Worm (Caenorhabditis elegans): ENCODE results near the gene sri-4.

The sri-4 gene

ce11 chrV:752679-753333 lies 4.7 kb downstream of the sri-4 start, which contains the start of the genes str-262 and srp-1:
Gene str-262, minus strand, starts transcription at chrV:752779.
Gene srp-1, plus strand, starts transcription at chrV:753283.
- TF ChIP-seq dve-1 (tag; optimal IDR thresholded peaks at IDR 0.05; ENCODE audit: insufficient read depth), result no peak
- no peak for TF ChIP-seq skn-1 (tag; optimal IDR thresholded peaks at IDR 0.05)
- TF ChIP-seq lin-15B (tag; optimal IDR thresholded peaks at IDR 0.05), result no peak
- no peak for TF ChIP-seq ama-1 (optimal IDR thresholded peaks at IDR 0.05)
- no peak for TF ChIP-seq nhr-48 (tag; optimal IDR thresholded peaks at IDR 0.05)
- no peak for TF ChIP-seq spr-3 (GFP tag; optimal IDR thresholded peaks at IDR 0.05)
- no peak for TF ChIP-seq tra-1 (GFP tag; IDR thresholded peaks at IDR 0.05)
- TF ChIP-seq daf-8 (GFP tag; IDR thresholded peaks at IDR 0.05), result no peak
- TF ChIP-seq vab-7 (GFP tag; IDR thresholded peaks at IDR 0.05), result no peak
- no peak for TF ChIP-seq ceh-32 (tag; optimal IDR thresholded peaks at IDR 0.05; ENCODE audit: poor library complexity)
- TF ChIP-seq mdt-29 (GFP tag; IDR thresholded peaks at IDR 0.05), result no peak
- no peak for TF ChIP-seq ceh-44 (GFP tag; IDR thresholded peaks at IDR 0.05)
- no peak for TF ChIP-seq mes-2 (tag; optimal IDR thresholded peaks at IDR 0.05; ENCODE audit: poor library complexity, severe bottlenecking)
- no peak for TF ChIP-seq lin-13 (GFP tag; optimal IDR thresholded peaks at IDR 0.05)

ce11 chrV:756169-756568 lies 8.0 kb downstream of the sri-4 start, which contains the start of gene str-20:
Gene str-20, plus strand, starts transcription at chrV:756469.
- TF ChIP-seq lin-29 (GFP tag; IDR thresholded peaks at IDR 0.05), result no peak
- no peak for TF ChIP-seq tag-97 (GFP tag; IDR thresholded peaks at IDR 0.05)
- TF ChIP-seq F26F4.8 (GFP tag; conservative IDR thresholded peaks at IDR 0.05), result no peak
- TF ChIP-seq daf-16 (GFP tag; optimal IDR thresholded peaks at IDR 0.05), result no peak
- TF ChIP-seq daf-16 (tag; optimal IDR thresholded peaks at IDR 0.05), result no peak
- TF ChIP-seq arid-1 (GFP tag; conservative IDR thresholded peaks at IDR 0.05), result no peak
- TF ChIP-seq fos-1 (tag; optimal IDR thresholded peaks at IDR 0.05), result no peak
- no peak for TF ChIP-seq ces-1 (GFP tag; optimal IDR thresholded peaks at IDR 0.05)
- TF ChIP-seq lir-3 (tag; optimal IDR thresholded peaks at IDR 0.05), result no peak
- no peak for TF ChIP-seq Y5F2A.4 (GFP tag; optimal IDR thresholded peaks at IDR 0.05)
- TF ChIP-seq nhr-237 (tag; optimal IDR thresholded peaks at IDR 0.05), result no peak
- no peak for TF ChIP-seq R02D3.7 (tag; optimal IDR thresholded peaks at IDR 0.05)
- no peak for TF ChIP-seq ceh-20 (GFP tag; IDR thresholded peaks at IDR 0.05)

ce11 chrV:761235-761634 lies 13.1 kb downstream of the sri-4 start, which contains the start of gene C05E4.15:
Gene C05E4.15, minus strand, starts transcription at chrV:761335.
- TF ChIP-seq egl-27 (tag; optimal IDR thresholded peaks at IDR 0.05), result no peak
- no peak for TF ChIP-seq zip-11 (GFP tag; IDR thresholded peaks at IDR 0.05)
- TF ChIP-seq unc-130 (GFP tag; optimal IDR thresholded peaks at IDR 0.05), result no peak
- no peak for TF ChIP-seq R02D3.7 (tag; optimal IDR thresholded peaks at IDR 0.05)
- no peak for TF ChIP-seq spr-1 (tag; optimal IDR thresholded peaks at IDR 0.05)
- TF ChIP-seq Y75B8A.6 (GFP tag; IDR thresholded peaks at IDR 0.05), result no peak
- no peak for TF ChIP-seq snpc-4 (tag; optimal IDR thresholded peaks at IDR 0.05)
- no peak for TF ChIP-seq spr-3 (GFP tag; optimal IDR thresholded peaks at IDR 0.05)
- no peak for TF ChIP-seq hmg-1.1 (GFP tag; IDR thresholded peaks at IDR 0.05)
- no peak for TF ChIP-seq arid-1 (GFP tag; conservative IDR thresholded peaks at IDR 0.05)
- no peak for TF ChIP-seq fkh-10 (GFP tag; optimal IDR thresholded peaks at IDR 0.05)
- TF ChIP-seq nhr-6 (tag; optimal IDR thresholded peaks at IDR 0.05), result no peak
- no peak for TF ChIP-seq D1046.2 (GFP tag; IDR thresholded peaks at IDR 0.05)
- TF ChIP-seq fos-1 (tag; optimal IDR thresholded peaks at IDR 0.05), result no peak
- TF ChIP-seq nhr-102 (tag; optimal IDR thresholded peaks at IDR 0.05), result no peak
- TF ChIP-seq duxl-1 (tag; optimal IDR thresholded peaks at IDR 0.05; ENCODE audit: poor library complexity), result no peak
- no peak for TF ChIP-seq daf-12 (tag; optimal IDR thresholded peaks at IDR 0.05)

Measured in whole organism, L4 larva.